Fruit fly (Drosophila melanogaster) whole organism, wandering third instar larva: ENCODE data around the gene CG43339.

Experiments
- Abd-B ChIP-seq: fragments of >200 bp; optimal IDR thresholded peaks from 2 replicates; lab custom pipeline; 2017; ENCODE audit warnings: missing biosample characterization, missing genetic modification characterization
- CG32264 ChIP-seq: fragments of 200-800 bp; sonication (Bioruptor generic); optimal IDR thresholded peaks from 2 replicates; lab custom pipeline; 2016; ENCODE audit warnings: missing biosample characterization, missing genetic modification characterization
- CG9705 ChIP-seq: fragments of 200-800 bp; sonication (Bioruptor generic); optimal IDR thresholded peaks from 2 replicates; lab custom pipeline; 2018; ENCODE audit warnings: missing biosample characterization, mild to moderate bottlenecking, missing genetic modification characterization
- CrebA ChIP-seq: fragments of 200-800 bp; sonication (Bioruptor generic); optimal IDR thresholded peaks from 2 replicates; lab custom pipeline; 2016; ENCODE audit warnings: missing biosample characterization, mild to moderate bottlenecking, missing genetic modification characterization, borderline replicate concordance
- Dfd ChIP-seq: fragments of >200 bp; optimal IDR thresholded peaks from 2 replicates; lab custom pipeline; 2017; ENCODE audit warnings: missing biosample characterization, missing genetic modification characterization
- Dif ChIP-seq: fragments of 200-275, 200-300 bp; sonication (Bioruptor generic); optimal IDR thresholded peaks from 2 replicates; lab custom pipeline; 2018; ENCODE audit warnings: missing biosample characterization, missing genetic modification characterization; ENCODE audit not compliant: partially characterized antibody
- HLH106 ChIP-seq: fragments of 200-800 bp; optimal IDR thresholded peaks from 3 replicates; lab custom pipeline; 2019; ENCODE audit warnings: missing biosample characterization, mild to moderate bottlenecking, missing genetic modification characterization, moderate library complexity
- Hnf4 ChIP-seq: fragments of 200-800 bp; sonication (Bioruptor generic); optimal IDR thresholded peaks from 2 replicates; lab custom pipeline; 2016; ENCODE audit warnings: missing biosample characterization, mild to moderate bottlenecking, missing genetic modification characterization
- Hr78 ChIP-seq: fragments of >200 bp; optimal IDR thresholded peaks from 2 replicates; lab custom pipeline; 2017; ENCODE audit warnings: missing biosample characterization, missing genetic modification characterization
- Hr83 ChIP-seq: fragments of 200-300 bp; sonication (Bioruptor generic); optimal IDR thresholded peaks from 2 replicates; lab custom pipeline; 2016; ENCODE audit warnings: missing biosample characterization, mild to moderate bottlenecking, missing genetic modification characterization, moderate library complexity; ENCODE audit not compliant: poor library complexity, severe bottlenecking
- Jra ChIP-seq: sonication (Bioruptor generic); optimal IDR thresholded peaks from 2 replicates; lab custom pipeline; 2016; ENCODE audit warnings: missing biosample characterization, missing genetic modification characterization
- Mio ChIP-seq: sonication (Bioruptor generic); optimal IDR thresholded peaks from 2 replicates; lab custom pipeline; 2016; ENCODE audit warnings: missing biosample characterization, missing genetic modification characterization
- Myc ChIP-seq: fragments of >200 bp; optimal IDR thresholded peaks from 2 replicates; lab custom pipeline; 2017
- N ChIP-seq: fragments of >200 bp; optimal IDR thresholded peaks from 2 replicates; lab custom pipeline; 2018; ENCODE audit warnings: missing biosample characterization, missing external identifiers, missing genetic modification characterization
- OdsH ChIP-seq: fragments of 200-800 bp; sonication (Bioruptor generic); optimal IDR thresholded peaks from 2 replicates; lab custom pipeline; 2016; ENCODE audit warnings: missing biosample characterization, mild to moderate bottlenecking, missing genetic modification characterization
- Rel ChIP-seq, 2 experiments: fragments of 200-800 bp; sonication (Bioruptor generic) in 1 of 2; optimal IDR thresholded peaks; 2 replicates in 1 of 2; 3 replicates in 1 of 2; lab custom pipeline; 2016 to 2019; ENCODE audit warnings: mild to moderate bottlenecking in 2 of 2, missing biosample characterization in 2 of 2, missing genetic modification characterization in 2 of 2, moderate library complexity in 1 of 2
- Sp1 ChIP-seq: fragments of 200-800 bp; sonication (Bioruptor generic); optimal IDR thresholded peaks from 3 replicates; lab custom pipeline; 2019; ENCODE audit warnings: missing biosample characterization, mild to moderate bottlenecking, missing genetic modification characterization, moderate library complexity
- Vsx2 ChIP-seq: fragments of 200-300, 225-300 bp; sonication (Bioruptor generic); optimal IDR thresholded peaks from 2 replicates; lab custom pipeline; 2018; ENCODE audit warnings: missing biosample characterization, missing genetic modification characterization; ENCODE audit not compliant: partially characterized antibody
- br ChIP-seq: fragments of 200-800 bp; sonication (Bioruptor generic); optimal IDR thresholded peaks from 2 replicates; lab custom pipeline; 2016; ENCODE audit warnings: missing biosample characterization, missing genetic modification characterization
- brk ChIP-seq: fragments of 200-800 bp; sonication (Bioruptor generic); optimal IDR thresholded peaks from 2 replicates; lab custom pipeline; 2016; ENCODE audit warnings: missing biosample characterization, mild to moderate bottlenecking, missing genetic modification characterization
- dl ChIP-seq, 2 experiments: fragments of 175-275, 200-275 bp in 1 of 2; fragments of 200-275 bp in 1 of 2; sonication (Bioruptor generic); optimal IDR thresholded peaks; lab custom pipeline; 2018; ENCODE audit warnings: mild to moderate bottlenecking in 2 of 2, missing biosample characterization in 2 of 2, missing genetic modification characterization in 2 of 2, moderate library complexity in 2 of 2; ENCODE audit not compliant: partially characterized antibody in 2 of 2, insufficient read depth in 1 of 2
- dmrt93B ChIP-seq: fragments of 200-800 bp; sonication (Bioruptor generic); optimal IDR thresholded peaks from 2 replicates; lab custom pipeline; 2018; ENCODE audit warnings: missing biosample characterization, mild to moderate bottlenecking, missing genetic modification characterization
- ey ChIP-seq: fragments of 200-800 bp; sonication (Bioruptor generic); optimal IDR thresholded peaks from 2 replicates; lab custom pipeline; 2016; ENCODE audit warnings: missing biosample characterization, missing genetic modification characterization
- fru ChIP-seq: fragments of 200-800 bp; sonication (Bioruptor generic); optimal IDR thresholded peaks from 3 replicates; lab custom pipeline; 2016; ENCODE audit warnings: missing biosample characterization, mild to moderate bottlenecking, missing genetic modification characterization
- h ChIP-seq: fragments of 200-800 bp; sonication (Bioruptor generic); optimal IDR thresholded peaks from 3 replicates; lab custom pipeline; 2016; ENCODE audit warnings: missing biosample characterization, mild to moderate bottlenecking, missing genetic modification characterization
- jim ChIP-seq: fragments of 175-275, 200-325 bp; sonication (Bioruptor generic); optimal IDR thresholded peaks from 2 replicates; lab custom pipeline; 2016; ENCODE audit warnings: missing biosample characterization, mild to moderate bottlenecking, missing genetic modification characterization
- lola ChIP-seq: fragments of >200 bp; optimal IDR thresholded peaks from 2 replicates; lab custom pipeline; 2017; ENCODE audit warnings: missing biosample characterization, missing genetic modification characterization
- pan ChIP-seq: fragments of >200 bp; optimal IDR thresholded peaks from 2 replicates; lab custom pipeline; 2017
- rgr ChIP-seq: fragments of 200-800 bp; sonication (Bioruptor generic); optimal IDR thresholded peaks from 3 replicates; lab custom pipeline; 2016; ENCODE audit warnings: missing biosample characterization, mild to moderate bottlenecking, missing genetic modification characterization
- sage ChIP-seq: fragments of 200-800 bp; sonication (Bioruptor generic); optimal IDR thresholded peaks from 2 replicates; lab custom pipeline; 2016; ENCODE audit warnings: missing biosample characterization, mild to moderate bottlenecking, missing genetic modification characterization
- tai ChIP-seq: sonication (Bioruptor generic); optimal IDR thresholded peaks from 2 replicates; lab custom pipeline; 2016; ENCODE audit warnings: missing biosample characterization, missing genetic modification characterization
- usp ChIP-seq: fragments of >200 bp; optimal IDR thresholded peaks from 2 replicates; lab custom pipeline; 2017; ENCODE audit warnings: missing biosample characterization, missing genetic modification characterization
- woc ChIP-seq: sonication (Bioruptor generic); optimal IDR thresholded peaks from 2 replicates; lab custom pipeline; 2016; ENCODE audit warnings: missing biosample characterization, mild to moderate bottlenecking, missing genetic modification characterization

CG43339 gene

DNA sequence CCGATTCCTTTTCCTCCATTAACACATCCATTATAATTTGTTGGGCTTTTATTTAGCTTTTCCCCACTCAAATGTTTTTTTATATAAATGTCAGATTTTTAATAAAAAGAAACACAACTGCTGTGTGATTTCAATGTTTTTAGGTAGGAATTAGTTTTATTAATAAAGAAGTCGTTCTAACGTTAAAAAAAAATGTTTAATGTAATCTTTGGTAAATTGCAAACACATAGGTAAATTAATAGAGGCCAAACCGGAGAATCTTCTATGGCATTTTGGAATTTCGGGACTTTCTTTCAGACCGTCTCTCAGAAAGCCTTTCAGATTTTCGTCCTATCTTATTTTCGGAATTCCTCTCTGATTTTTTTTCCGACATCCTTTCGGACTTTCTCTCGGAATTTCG, at the start of gene CG43339:
TSS of gene CG43339 (minus strand) at position 101 of the 400 bp plus-strand sequence.
- TF ChIP-seq Abd-B (GFP tag; lab: Kevin White, UChicago) (no peak), N (GFP tag; lab: Kevin White, UChicago) (no peak), Sp1 (no peak), br (no peak), Vsx2 (GFP tag; lab: Kevin White, UChicago) (no peak), HLH106 (tag; lab: Kevin White, UChicago) (no peak), brk (GFP tag; lab: Kevin White, UChicago) (no peak), dl (GFP tag; optimal IDR thresholded peaks at IDR 0.05; lab: Kevin White, UChicago; ENCODE audit: insufficient read depth in 1 of 2, partially characterized antibody in 2 of 2) (no peak), CG32264 (GFP tag; lab: Kevin White, UChicago) (no peak), Rel (GFP tag; optimal IDR thresholded peaks at IDR 0.05; lab: Kevin White, UChicago) (no peak), Rel (tag; optimal IDR thresholded peaks at IDR 0.05; lab: Kevin White, UChicago) (no peak), Dfd (GFP tag; lab: Kevin White, UChicago) (no peak), Mio (GFP tag; lab: Kevin White, UChicago) (no peak), Jra (GFP tag; lab: Kevin White, UChicago) (no peak), tai (GFP tag; lab: Kevin White, UChicago) (no peak), sage (no peak), usp (no peak), pan (lab: Kevin White, UChicago) (no peak), woc (GFP tag; lab: Kevin White, UChicago) (no peak)

DNA sequence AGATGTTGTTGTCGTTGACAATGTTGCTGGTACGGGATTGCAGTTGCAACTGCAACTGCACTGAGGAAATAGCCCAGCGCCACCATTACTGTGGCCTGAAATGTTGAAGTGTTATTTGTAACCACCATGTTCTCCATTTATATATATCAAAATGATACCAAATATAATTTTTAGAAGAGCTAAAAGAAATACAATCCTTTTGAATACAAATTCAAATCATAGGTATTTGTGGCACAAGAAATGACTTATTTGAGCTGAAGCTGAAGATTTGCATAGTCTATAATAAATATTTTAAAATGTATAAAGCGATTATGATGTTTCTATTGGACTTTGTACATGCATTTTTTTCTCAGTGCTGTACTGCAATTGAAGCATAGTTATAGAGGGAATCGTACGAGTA, 46.5 kb upstream of the CG43339 start:
- TF ChIP-seq Myc = no peak

DNA sequence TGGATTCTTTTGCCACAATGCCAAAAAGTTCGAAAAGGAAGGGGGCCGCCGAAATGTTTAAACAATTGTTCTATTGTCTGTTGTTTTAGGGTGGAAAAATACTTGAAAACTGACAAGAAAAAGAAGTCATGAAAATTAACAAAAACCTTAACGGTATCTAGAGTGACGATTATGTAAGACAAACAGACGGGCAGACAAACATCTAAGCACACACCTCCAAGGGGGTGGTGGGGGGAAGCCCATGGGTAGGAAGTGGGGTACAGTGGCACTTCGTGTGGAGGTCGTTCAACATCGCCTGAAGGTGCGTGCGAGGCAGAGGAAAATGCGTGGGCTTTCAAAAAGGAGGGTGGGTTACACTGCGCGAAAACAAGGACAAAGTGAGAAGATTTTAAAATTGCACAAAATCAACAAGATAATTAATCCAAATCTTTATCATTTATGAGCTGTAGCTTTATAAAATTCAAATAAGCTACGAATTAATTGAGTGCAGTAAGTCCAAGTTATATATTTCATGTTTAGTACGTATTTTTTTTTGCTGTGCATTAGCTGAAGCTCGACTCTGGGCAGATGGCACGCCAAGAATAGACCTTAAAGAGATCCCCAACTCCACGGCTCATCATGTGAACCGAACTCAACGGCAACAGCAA, 44.4 kb upstream of the CG43339 start:
- TF ChIP-seq Myc = no peak
- TF ChIP-seq pan (lab: Kevin White, UChicago) = no peak
- TF ChIP-seq lola = no peak
- TF ChIP-seq usp = no peak
- TF ChIP-seq woc (GFP tag; lab: Kevin White, UChicago) = no peak
- no peak for TF ChIP-seq CG32264 (GFP tag; lab: Kevin White, UChicago)
- no peak for TF ChIP-seq OdsH (GFP tag; lab: Kevin White, UChicago)

DNA sequence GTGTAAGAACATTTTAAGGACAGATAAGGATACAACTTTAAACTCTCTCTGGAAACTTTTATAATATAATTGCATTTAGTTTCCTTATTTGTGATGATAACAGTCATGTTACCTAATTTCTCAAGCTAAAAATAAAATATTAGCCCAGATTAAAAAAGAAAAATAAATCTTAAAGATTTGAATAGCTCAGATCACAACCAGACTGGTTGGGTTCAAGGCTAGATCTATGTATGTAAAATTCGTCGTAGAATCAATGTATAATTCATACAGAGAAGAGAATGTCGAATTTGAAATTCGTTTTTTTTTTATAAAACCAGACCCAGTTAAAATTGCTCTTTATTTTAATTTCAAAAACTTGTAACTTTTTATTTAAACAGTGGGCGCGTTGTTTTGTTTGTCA, 41.0 kb upstream of the CG43339 start:
- TF ChIP-seq CG9705 (GFP tag; lab: Kevin White, UChicago) (no peak), OdsH (GFP tag; lab: Kevin White, UChicago) (no peak), Hr78 (GFP tag; lab: Kevin White, UChicago) (no peak), fru (GFP tag; lab: Kevin White, UChicago) (no peak), Vsx2 (GFP tag; lab: Kevin White, UChicago) (no peak), Abd-B (GFP tag; lab: Kevin White, UChicago) (no peak), HLH106 (tag; lab: Kevin White, UChicago) (no peak), br (no peak), brk (GFP tag; lab: Kevin White, UChicago) (no peak), jim (no peak), rgr (GFP tag; lab: Kevin White, UChicago) (no peak), woc (GFP tag; lab: Kevin White, UChicago) (no peak), Hnf4 (GFP tag; lab: Kevin White, UChicago) (no peak), Dif (GFP tag; lab: Kevin White, UChicago) (no peak), CrebA (GFP tag; lab: Kevin White, UChicago) (no peak), N (GFP tag; lab: Kevin White, UChicago) (no peak), dl (GFP tag; optimal IDR thresholded peaks at IDR 0.05; lab: Kevin White, UChicago; ENCODE audit: insufficient read depth in 1 of 2, partially characterized antibody in 2 of 2) (no peak)

DNA sequence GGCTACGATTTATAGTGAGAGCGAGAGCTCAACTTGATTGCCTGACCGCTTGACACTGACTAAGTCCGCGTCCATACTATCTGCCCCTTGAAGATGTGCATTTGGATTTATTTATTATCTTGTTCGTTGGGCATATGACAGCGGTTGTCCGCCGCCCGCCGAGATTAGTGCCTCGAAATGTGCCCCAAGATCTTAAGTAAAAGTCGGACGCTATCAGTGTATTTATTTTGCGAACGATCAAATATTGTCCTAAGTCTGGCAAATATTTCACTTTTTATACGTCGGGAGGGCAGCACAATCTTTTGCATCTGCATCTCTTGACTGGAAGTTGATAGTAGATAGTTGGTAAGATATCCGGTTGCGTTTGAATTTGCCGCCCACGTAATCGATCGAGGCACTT, 40.6 kb upstream of the CG43339 start, which contains the start of gene Irk3:
TSS of gene Irk3 (minus strand) at position 63 of the 400 bp plus-strand sequence.
- TF ChIP-seq woc (GFP tag; lab: Kevin White, UChicago) (no peak), ey (GFP tag; lab: Kevin White, UChicago) (no peak), Hr83 (no peak), OdsH (GFP tag; lab: Kevin White, UChicago) (no peak), tai (GFP tag; lab: Kevin White, UChicago) (no peak), CG9705 (GFP tag; lab: Kevin White, UChicago) (no peak), Dif (GFP tag; lab: Kevin White, UChicago) (no peak), lola (no peak), CG32264 (GFP tag; lab: Kevin White, UChicago) (no peak), fru (GFP tag; lab: Kevin White, UChicago) (no peak), Hr78 (GFP tag; lab: Kevin White, UChicago) (no peak), dmrt93B (GFP tag; lab: Kevin White, UChicago) (no peak), h (GFP tag; lab: Kevin White, UChicago) (no peak), dl (GFP tag; optimal IDR thresholded peaks at IDR 0.05; lab: Kevin White, UChicago; ENCODE audit: insufficient read depth in 1 of 2, partially characterized antibody in 2 of 2) (no peak), HLH106 (tag; lab: Kevin White, UChicago) (no peak)
